Worm (Caenorhabditis elegans): ENCODE results near the gene dnc-1.

The dnc-1 gene

DNA sequence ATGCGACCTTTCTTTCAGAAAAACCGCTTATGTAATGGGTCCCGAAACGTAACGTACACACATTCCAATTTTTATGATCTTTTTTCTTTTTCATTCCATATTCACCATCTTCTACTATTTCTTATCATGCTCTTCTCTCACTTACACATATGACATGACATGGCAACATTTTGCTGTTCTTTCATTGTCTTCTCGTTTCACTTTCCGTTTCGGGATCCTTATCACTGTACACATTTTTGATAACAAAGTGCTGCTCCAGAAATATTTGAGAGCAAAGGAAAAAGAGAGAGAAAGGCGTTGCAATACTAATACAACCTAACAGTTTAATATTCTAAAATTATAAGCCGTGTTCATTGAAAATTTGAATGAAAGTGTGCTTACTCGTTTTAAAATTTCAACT, 37.3 kb upstream of the dnc-1 start (continued):
- TF ChIP-seq fos-1 (tag; optimal IDR thresholded peaks at IDR 0.05): no peak
- TF ChIP-seq ceh-90 (tag; optimal IDR thresholded peaks at IDR 0.05): no peak
- peak; percentile 5 for TF ChIP-seq nhr-20 (tag; optimal IDR thresholded peaks at IDR 0.05)
- TF ChIP-seq pax-3 (tag; optimal IDR thresholded peaks at IDR 0.05): no peak
- TF ChIP-seq lin-15B (tag; optimal IDR thresholded peaks at IDR 0.05): no peak
- no peak for TF ChIP-seq dsc-1 (tag; optimal IDR thresholded peaks at IDR 0.05)
- TF ChIP-seq nhr-47 (tag; optimal IDR thresholded peaks at IDR 0.05): no peak
- TF ChIP-seq elt-3 (tag; optimal IDR thresholded peaks at IDR 0.05): no peak

ce11 chrIV:10966359-10966758, 33.4 kb upstream of the dnc-1 start, which contains the start of the genes aqp-3 and Y69E1A.8:
Gene aqp-3 (minus strand): TSS chrIV:10966459.
Gene Y69E1A.8 (plus strand): TSS chrIV:10966604.
- no peak for TF ChIP-seq rnt-1 (tag; optimal IDR thresholded peaks at IDR 0.05)

ce11 chrIV:10964688-10965087, 31.7 kb upstream of the dnc-1 start:
- TF ChIP-seq elt-2 (tag; optimal IDR thresholded peaks at IDR 0.05) (peak; percentile 86), lir-3 (tag; optimal IDR thresholded peaks at IDR 0.05; ENCODE audit: poor library complexity) (no peak), nhr-90 (tag; optimal IDR thresholded peaks at IDR 0.05; ENCODE audit: poor library complexity) (no peak), mdl-1 (tag; optimal IDR thresholded peaks at IDR 0.05) (peak in 1 of 2 experiments; percentile 9), lin-35 (GFP tag; optimal IDR thresholded peaks at IDR 0.05) (peak in 1 of 2 experiments; percentile 39), nhr-20 (tag; optimal IDR thresholded peaks at IDR 0.05) (peak; percentile 2), efl-1 (optimal IDR thresholded peaks at IDR 0.05) (no peak), efl-1 (GFP tag; optimal IDR thresholded peaks at IDR 0.05 in 1 of 2) (peak in 1 of 2 experiments; percentile 16), zip-4 (GFP tag; optimal IDR thresholded peaks at IDR 0.05) (no peak)

- TF ChIP-seq nhr-20 (tag; optimal IDR thresholded peaks at IDR 0.05) (no peak), pax-3 (tag; optimal IDR thresholded peaks at IDR 0.05) (no peak), aly-2 (tag; optimal IDR thresholded peaks at IDR 0.05) (no peak), rnt-1 (tag; optimal IDR thresholded peaks at IDR 0.05) (peak; percentile 41), unc-30 (tag; optimal IDR thresholded peaks at IDR 0.05) (no peak), pag-3 (tag; optimal IDR thresholded peaks at IDR 0.05; ENCODE audit: borderline replicate concordance, insufficient read depth) (no peak), sox-4 (tag; optimal IDR thresholded peaks at IDR 0.05) (no peak), lin-39 (tag; optimal IDR thresholded peaks at IDR 0.05) (no peak), ztf-11 (tag; optimal IDR thresholded peaks at IDR 0.05) (no peak), ceh-63 (GFP tag; optimal IDR thresholded peaks at IDR 0.05) (no peak), lin-14 (GFP tag; optimal IDR thresholded peaks at IDR 0.05) (peak; percentile 51), ces-1 (GFP tag; optimal IDR thresholded peaks at IDR 0.05) (no peak), jun-1 (tag; optimal IDR thresholded peaks at IDR 0.05) (no peak), unc-98 (GFP tag; IDR thresholded peaks at IDR 0.05) (no peak), hpl-2 (GFP tag; optimal IDR thresholded peaks at IDR 0.05) (no peak)
Measured at ce11 chrIV:10958230-10958588, 25.2 kb upstream of the dnc-1 start, which contains the start of gene sri-19. Gene sri-19 (plus strand): TSS chrIV:10958372.

DNA sequence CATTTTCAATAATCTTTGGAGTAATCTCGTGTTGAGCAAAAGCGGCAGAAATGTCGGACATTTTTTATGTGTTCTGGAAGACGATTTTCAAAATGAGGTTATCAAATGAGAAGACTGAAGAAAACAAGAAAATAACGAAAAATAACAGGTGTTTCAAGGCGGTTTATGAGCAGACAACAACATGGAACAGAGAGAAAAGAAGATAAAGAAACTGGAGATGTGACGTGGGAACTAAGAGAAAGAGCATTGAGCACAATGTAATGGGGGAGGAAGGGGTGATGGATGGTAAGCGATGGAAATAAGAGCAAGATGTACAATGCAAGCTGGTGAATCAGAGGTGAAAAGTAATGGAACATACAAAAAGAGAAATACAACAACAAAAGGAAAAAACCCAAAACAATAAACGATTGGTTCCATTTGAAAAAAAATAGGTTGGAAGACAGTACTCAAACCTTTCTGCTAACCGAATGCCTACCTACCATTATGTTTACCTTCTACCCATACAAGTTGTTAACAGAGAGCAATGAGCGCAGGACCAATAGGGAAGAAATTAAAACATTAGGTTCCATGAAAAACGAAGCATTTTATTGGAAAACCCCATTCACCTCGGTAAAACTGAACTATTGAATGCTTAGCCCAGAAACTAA, 24.7 kb upstream of the dnc-1 start, which contains the start of gene Y69E1A.5:
Gene Y69E1A.5, minus strand, starts transcription at position 73 of the 647 bp plus-strand sequence.
- TF ChIP-seq sup-37 (GFP tag; optimal IDR thresholded peaks at IDR 0.05) (no peak), unc-62 (GFP tag; optimal IDR thresholded peaks at IDR 0.05) (no peak), C16A3.4 (tag; optimal IDR thresholded peaks at IDR 0.05) (no peak), efl-1 (optimal IDR thresholded peaks at IDR 0.05) (no peak), efl-1 (GFP tag; optimal IDR thresholded peaks at IDR 0.05 in 1 of 2) (peak in 1 of 2 experiments; percentile 81), xbp-1 (tag; optimal IDR thresholded peaks at IDR 0.05) (no peak), lin-14 (GFP tag; optimal IDR thresholded peaks at IDR 0.05) (peak; percentile 72), unc-30 (tag; optimal IDR thresholded peaks at IDR 0.05) (no peak), rnt-1 (tag; optimal IDR thresholded peaks at IDR 0.05) (peak; percentile 62)

All from whole organism, L1 larva.